Worm (Caenorhabditis elegans): Measurements from ENCODE around the gene tsp-16.

tsp-16 gene

ce11 chrX:6996448-6996847 lies at the start of gene tsp-16, which contains the start of gene F01E11.20:
tsp-16 (minus strand) TSS chrX:6996620.
F01E11.20 (minus strand) TSS chrX:6996548.
- TF ChIP-seq pes-1 (GFP tag; IDR thresholded peaks at IDR 0.05), result no peak
- no peak for TF ChIP-seq tbx-11 (GFP tag; IDR thresholded peaks at IDR 0.05)
- TF ChIP-seq F13C5.2 (tag; optimal IDR thresholded peaks at IDR 0.05), result no peak
- TF ChIP-seq tbx-37 (GFP tag; conservative IDR thresholded peaks at IDR 0.05), result no peak
- no peak for TF ChIP-seq sea-1 (GFP tag; conservative IDR thresholded peaks at IDR 0.05)
- TF ChIP-seq flt-1 (GFP tag; IDR thresholded peaks at IDR 0.05), result no peak
- no peak for TF ChIP-seq hmbx-1 (tag; optimal IDR thresholded peaks at IDR 0.05)
- TF ChIP-seq B0310.2 (tag; optimal IDR thresholded peaks at IDR 0.05), result no peak
- TF ChIP-seq ceh-13 (GFP tag; optimal IDR thresholded peaks at IDR 0.05), result no peak
- TF ChIP-seq ets-7 (tag; optimal IDR thresholded peaks at IDR 0.05), result no peak
- no peak for TF ChIP-seq hnd-1 (tag; optimal IDR thresholded peaks at IDR 0.05)
- no peak for TF ChIP-seq scrt-1 (GFP tag; IDR thresholded peaks at IDR 0.05)
- TF ChIP-seq aly-1 (tag; optimal IDR thresholded peaks at IDR 0.05), result no peak

DNA sequence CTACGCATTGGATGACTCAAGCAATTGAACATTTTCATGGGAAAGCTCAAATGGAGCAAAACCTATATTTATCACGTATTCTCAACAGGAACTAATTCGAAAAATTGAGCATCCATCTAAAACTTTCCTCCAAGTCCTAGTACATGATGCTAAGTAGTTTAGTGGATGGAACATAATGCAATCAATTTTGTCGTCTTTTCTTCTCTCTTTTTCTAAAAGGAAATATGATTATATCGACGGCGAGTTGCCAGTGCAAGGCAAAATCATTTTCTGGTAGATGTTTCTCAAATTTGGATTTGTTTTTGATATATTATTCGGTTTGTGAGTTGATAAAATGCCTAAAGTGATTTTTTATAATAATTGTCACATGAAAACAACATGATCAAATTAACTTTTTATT lies 44.3 kb upstream of the tsp-16 start:
- TF ChIP-seq hmg-4 (GFP tag; optimal IDR thresholded peaks at IDR 0.05), result no peak
- TF ChIP-seq B0310.2 (tag; optimal IDR thresholded peaks at IDR 0.05), result no peak
- no peak for TF ChIP-seq sea-1 (GFP tag; conservative IDR thresholded peaks at IDR 0.05)
- no peak for TF ChIP-seq aly-1 (tag; optimal IDR thresholded peaks at IDR 0.05)
- no peak for TF ChIP-seq tbx-37 (GFP tag; conservative IDR thresholded peaks at IDR 0.05)
- no peak for TF ChIP-seq ama-1 (optimal IDR thresholded peaks at IDR 0.05)
- no peak for TF ChIP-seq flt-1 (GFP tag; IDR thresholded peaks at IDR 0.05)
- TF ChIP-seq tbx-11 (GFP tag; IDR thresholded peaks at IDR 0.05), result no peak
- no peak for TF ChIP-seq tra-4 (tag; optimal IDR thresholded peaks at IDR 0.05)
- TF ChIP-seq ceh-13 (GFP tag; optimal IDR thresholded peaks at IDR 0.05), result no peak

- TF ChIP-seq ceh-36 (tag; optimal IDR thresholded peaks at IDR 0.05) (no peak), B0310.2 (tag; optimal IDR thresholded peaks at IDR 0.05) (no peak), pes-1 (GFP tag; IDR thresholded peaks at IDR 0.05) (no peak)
These were observed 41.6 kb upstream of the tsp-16 start for ce11 chrX:7037998-7038397.

DNA sequence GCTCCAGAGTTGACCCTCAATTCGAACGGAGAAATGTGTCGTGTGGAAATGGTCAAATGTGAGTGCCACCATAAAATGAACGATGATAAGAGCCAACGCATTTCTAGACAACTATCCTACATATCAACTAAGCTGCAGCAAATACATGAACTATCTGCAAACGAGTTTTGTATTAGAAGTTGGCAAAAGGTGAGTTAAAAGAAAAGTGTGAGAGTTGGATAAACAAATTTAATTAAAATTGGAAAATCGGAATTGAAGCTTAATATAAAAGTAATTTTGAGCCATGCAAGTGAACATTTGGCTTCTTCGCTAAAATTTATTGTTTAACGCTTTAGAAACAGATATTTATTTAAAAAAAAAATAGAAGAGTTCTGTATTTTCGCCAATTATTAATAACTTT lies 39.5 kb upstream of the tsp-16 start, which contains the start of gene cest-19:
Gene cest-19, minus strand, starts transcription at position 101 of the 400 bp plus-strand sequence.
- TF ChIP-seq ets-7 (tag; optimal IDR thresholded peaks at IDR 0.05), result no peak
- no peak for TF ChIP-seq ama-1 (optimal IDR thresholded peaks at IDR 0.05)

DNA sequence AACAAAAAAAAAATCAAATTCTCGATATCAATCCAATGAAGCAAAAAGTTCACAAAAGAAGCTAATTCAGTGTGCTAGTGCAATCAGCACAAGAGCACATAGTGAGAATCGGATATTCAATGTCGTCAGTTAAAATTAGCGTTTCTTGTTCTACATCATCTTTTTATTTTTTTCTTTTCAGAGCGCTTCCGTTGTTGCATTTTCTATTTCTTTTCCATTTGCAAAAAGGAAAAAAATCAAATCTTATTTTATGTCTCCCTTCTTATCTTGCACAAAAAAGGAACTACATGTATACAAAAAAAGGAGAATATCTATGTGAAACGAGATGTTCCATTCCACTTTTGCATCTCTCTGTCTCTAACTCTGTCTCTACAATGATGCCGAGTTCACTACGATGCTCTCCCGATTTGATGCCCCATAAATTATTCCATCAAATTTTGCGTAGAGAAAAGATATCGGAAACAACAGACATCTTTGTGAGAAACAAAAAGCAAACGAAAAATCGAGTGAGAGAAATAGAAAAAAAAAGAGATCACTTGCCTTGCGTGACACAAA lies 37.4 kb upstream of the tsp-16 start:
- TF ChIP-seq tbx-11 (GFP tag; IDR thresholded peaks at IDR 0.05) (no peak), F13C5.2 (tag; optimal IDR thresholded peaks at IDR 0.05) (no peak), hmg-4 (GFP tag; optimal IDR thresholded peaks at IDR 0.05) (no peak), B0310.2 (tag; optimal IDR thresholded peaks at IDR 0.05) (no peak), aly-1 (tag; optimal IDR thresholded peaks at IDR 0.05) (no peak), ets-7 (tag; optimal IDR thresholded peaks at IDR 0.05) (no peak), tbx-37 (GFP tag; conservative IDR thresholded peaks at IDR 0.05) (no peak), tra-4 (tag; optimal IDR thresholded peaks at IDR 0.05) (no peak), ceh-36 (tag; optimal IDR thresholded peaks at IDR 0.05) (no peak)

DNA sequence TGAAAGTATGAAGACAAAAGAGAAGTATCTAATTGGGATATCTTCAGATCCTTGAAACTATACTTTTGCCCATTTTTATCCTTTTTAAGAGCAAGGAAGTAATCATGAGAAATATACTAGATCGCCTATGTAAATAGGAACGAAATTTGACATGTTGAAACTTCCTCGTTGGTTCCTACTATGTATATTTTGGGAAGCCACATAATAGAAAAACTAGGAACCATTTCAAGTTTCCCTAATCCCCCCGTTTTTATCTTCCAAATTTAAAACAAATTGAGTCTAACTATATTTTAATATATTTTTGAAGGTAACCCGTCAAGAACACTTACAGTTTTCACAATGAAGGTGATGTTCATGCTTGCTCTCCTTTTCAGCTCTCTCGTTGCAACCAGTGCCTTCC lies 32.4 kb upstream of the tsp-16 start, which contains the start of gene flp-26:
Gene flp-26, plus strand, starts transcription at position 301 of the 400 bp plus-strand sequence.
- TF ChIP-seq hnd-1 (tag; optimal IDR thresholded peaks at IDR 0.05) (no peak), sea-1 (GFP tag; conservative IDR thresholded peaks at IDR 0.05) (no peak), ceh-36 (tag; optimal IDR thresholded peaks at IDR 0.05) (no peak), B0310.2 (tag; optimal IDR thresholded peaks at IDR 0.05) (no peak), tra-4 (tag; optimal IDR thresholded peaks at IDR 0.05) (no peak), ceh-13 (GFP tag; optimal IDR thresholded peaks at IDR 0.05) (no peak), F13C5.2 (tag; optimal IDR thresholded peaks at IDR 0.05) (no peak), hmbx-1 (tag; optimal IDR thresholded peaks at IDR 0.05) (no peak), flt-1 (GFP tag; IDR thresholded peaks at IDR 0.05) (no peak), pes-1 (GFP tag; IDR thresholded peaks at IDR 0.05) (no peak), ets-7 (tag; optimal IDR thresholded peaks at IDR 0.05) (no peak), tbx-11 (GFP tag; IDR thresholded peaks at IDR 0.05) (no peak), tbx-37 (GFP tag; conservative IDR thresholded peaks at IDR 0.05) (no peak), hmg-4 (GFP tag; optimal IDR thresholded peaks at IDR 0.05) (no peak), scrt-1 (GFP tag; IDR thresholded peaks at IDR 0.05) (no peak), aly-1 (tag; optimal IDR thresholded peaks at IDR 0.05) (no peak)

- no peak for TF ChIP-seq scrt-1 (GFP tag; IDR thresholded peaks at IDR 0.05)
- TF ChIP-seq sea-1 (GFP tag; conservative IDR thresholded peaks at IDR 0.05), result no peak
- TF ChIP-seq B0310.2 (tag; optimal IDR thresholded peaks at IDR 0.05), result no peak
- TF ChIP-seq ama-1 (optimal IDR thresholded peaks at IDR 0.05), result no peak
- TF ChIP-seq tbx-11 (GFP tag; IDR thresholded peaks at IDR 0.05), result no peak
- no peak for TF ChIP-seq ceh-36 (tag; optimal IDR thresholded peaks at IDR 0.05)
- no peak for TF ChIP-seq aly-1 (tag; optimal IDR thresholded peaks at IDR 0.05)
- TF ChIP-seq pes-1 (GFP tag; IDR thresholded peaks at IDR 0.05), result no peak
- TF ChIP-seq flt-1 (GFP tag; IDR thresholded peaks at IDR 0.05), result no peak
- TF ChIP-seq hmbx-1 (tag; optimal IDR thresholded peaks at IDR 0.05), result no peak
- TF ChIP-seq tra-4 (tag; optimal IDR thresholded peaks at IDR 0.05), result no peak
- TF ChIP-seq hmg-4 (GFP tag; optimal IDR thresholded peaks at IDR 0.05), result no peak
- TF ChIP-seq F13C5.2 (tag; optimal IDR thresholded peaks at IDR 0.05), result no peak
- TF ChIP-seq ets-7 (tag; optimal IDR thresholded peaks at IDR 0.05), result no peak
- TF ChIP-seq tbx-37 (GFP tag; conservative IDR thresholded peaks at IDR 0.05), result no peak
- no peak for TF ChIP-seq ceh-13 (GFP tag; optimal IDR thresholded peaks at IDR 0.05)
- TF ChIP-seq hnd-1 (tag; optimal IDR thresholded peaks at IDR 0.05), result no peak
These were observed 23.3 kb upstream of the tsp-16 start, which contains the start of gene cah-5 for ce11 chrX:7019733-7020132. cah-5 (plus strand) TSS chrX:7020033.

DNA sequence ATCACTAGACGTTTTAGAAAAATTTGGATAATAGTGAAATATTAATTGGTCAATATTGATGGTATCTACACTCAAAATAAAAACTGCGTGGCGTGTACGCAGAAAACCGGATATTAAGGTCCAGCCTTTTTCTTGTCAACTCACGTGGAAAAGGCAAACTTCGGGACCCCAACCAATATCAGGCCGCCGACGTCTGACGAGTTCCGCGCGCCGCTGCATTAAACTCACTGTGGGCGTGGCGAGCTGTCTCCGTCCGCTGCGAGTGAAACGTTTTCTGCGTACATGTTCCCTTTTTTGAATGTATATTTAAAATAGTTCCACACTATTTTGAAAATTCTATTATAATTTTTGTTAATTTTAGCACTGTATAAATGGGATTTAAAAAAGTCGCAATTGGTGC lies 9.5 kb upstream of the tsp-16 start:
- TF ChIP-seq ets-7 (tag; optimal IDR thresholded peaks at IDR 0.05), result no peak
- no peak for TF ChIP-seq ceh-36 (tag; optimal IDR thresholded peaks at IDR 0.05)
- no peak for TF ChIP-seq flt-1 (GFP tag; IDR thresholded peaks at IDR 0.05)
- no peak for TF ChIP-seq tra-4 (tag; optimal IDR thresholded peaks at IDR 0.05)
- no peak for TF ChIP-seq tbx-11 (GFP tag; IDR thresholded peaks at IDR 0.05)
- no peak for TF ChIP-seq hmg-4 (GFP tag; optimal IDR thresholded peaks at IDR 0.05)
- TF ChIP-seq ceh-13 (GFP tag; optimal IDR thresholded peaks at IDR 0.05), result no peak
- no peak for TF ChIP-seq pes-1 (GFP tag; IDR thresholded peaks at IDR 0.05)
- TF ChIP-seq scrt-1 (GFP tag; IDR thresholded peaks at IDR 0.05), result no peak
- no peak for TF ChIP-seq B0310.2 (tag; optimal IDR thresholded peaks at IDR 0.05)
- no peak for TF ChIP-seq sea-1 (GFP tag; conservative IDR thresholded peaks at IDR 0.05)
- no peak for TF ChIP-seq F13C5.2 (tag; optimal IDR thresholded peaks at IDR 0.05)
